Fruit fly (Drosophila melanogaster) whole organism, prepupa: ENCODE data around the gene eIF2Bepsilon.

Experiments
- Blimp-1 ChIP-seq: fragments of 200-800 bp; sonication (Bioruptor generic); optimal IDR thresholded peaks from 3 replicates; lab custom pipeline; 2017; ENCODE audit warnings: missing biosample characterization, missing genetic modification characterization, mild to moderate bottlenecking, moderate library complexity, missing genetic modification reagents
- CG10669 ChIP-seq: fragments of 200-800 bp; sonication (Bioruptor generic); optimal IDR thresholded peaks from 3 replicates; lab custom pipeline; 2018; ENCODE audit warnings: missing biosample characterization, mild to moderate bottlenecking, missing genetic modification characterization, moderate library complexity
- CG11294 ChIP-seq: fragments of 200-800 bp; sonication (Bioruptor generic); IDR thresholded peaks from 2 replicates; pipeline ENCODE4 v1.3.6; 2022; ENCODE audit warnings: missing biosample characterization, missing genetic modification characterization
- CG11762 ChIP-seq: fragments of 200-800 bp; sonication (Bioruptor generic); optimal IDR thresholded peaks from 3 replicates; lab custom pipeline; 2016; ENCODE audit warnings: missing biosample characterization, missing genetic modification characterization; ENCODE audit not compliant: insufficient read depth
- CG11902 ChIP-seq: fragments of 200-800 bp; sonication (Bioruptor generic); optimal IDR thresholded peaks from 3 replicates; lab custom pipeline; 2016; ENCODE audit warnings: missing biosample characterization, missing genetic modification characterization
- CG15336 ChIP-seq: fragments of 200-800 bp; sonication (Bioruptor generic); IDR thresholded peaks from 2 replicates; pipeline ENCODE4 v1.3.6; 2022; ENCODE audit warnings: missing biosample characterization, missing genetic modification characterization
- CG16779 ChIP-seq: fragments of 200-800 bp; sonication (Bioruptor generic); optimal IDR thresholded peaks from 3 replicates; lab custom pipeline; 2017; ENCODE audit warnings: missing biosample characterization, mild to moderate bottlenecking, missing genetic modification characterization
- CG3032 ChIP-seq: fragments of 200-800 bp; optimal IDR thresholded peaks from 2 replicates; lab custom pipeline; 2019; ENCODE audit warnings: missing biosample characterization, mild to moderate bottlenecking, missing genetic modification characterization, moderate library complexity
- CG31627 ChIP-seq: fragments of 200-800 bp; sonication (Bioruptor generic); optimal IDR thresholded peaks from 3 replicates; lab custom pipeline; 2016; ENCODE audit warnings: missing biosample characterization, missing genetic modification characterization
- CG32006 ChIP-seq: fragments of 200-800 bp; sonication (Bioruptor generic); optimal IDR thresholded peaks from 3 replicates; lab custom pipeline; 2017; ENCODE audit warnings: missing biosample characterization, mild to moderate bottlenecking, missing genetic modification characterization
- CG3919 ChIP-seq: fragments of 200-800 bp; sonication (Bioruptor generic); optimal IDR thresholded peaks from 3 replicates; lab custom pipeline; 2016; ENCODE audit warnings: missing biosample characterization, missing genetic modification characterization
- CG4318 ChIP-seq: fragments of 200-800 bp; sonication (Bioruptor generic); optimal IDR thresholded peaks from 3 replicates; lab custom pipeline; 2017; ENCODE audit warnings: missing biosample characterization, mild to moderate bottlenecking, missing genetic modification characterization
- CG6163 ChIP-seq: fragments of 200-800 bp; sonication (Bioruptor generic); IDR thresholded peaks from 3 replicates; pipeline ENCODE4 v1.3.6; 2022; ENCODE audit warnings: missing biosample characterization, missing genetic modification characterization
- CG6276 ChIP-seq: fragments of 200-800 bp; sonication (Bioruptor generic); optimal IDR thresholded peaks from 2 replicates; lab custom pipeline; 2017; ENCODE audit warnings: missing biosample characterization, mild to moderate bottlenecking, missing genetic modification characterization
- CG6792 ChIP-seq: fragments of 200-800 bp; sonication (Bioruptor generic); optimal IDR thresholded peaks from 3 replicates; lab custom pipeline; 2016; ENCODE audit warnings: missing biosample characterization, missing genetic modification characterization
- CG6808 ChIP-seq: fragments of 200-800 bp; sonication (Bioruptor generic); optimal IDR thresholded peaks from 3 replicates; lab custom pipeline; 2017; ENCODE audit warnings: missing biosample characterization, missing genetic modification characterization, mild to moderate bottlenecking, moderate library complexity, missing genetic modification reagents
- CG7368 ChIP-seq: fragments of 200-800 bp; sonication (Bioruptor generic); optimal IDR thresholded peaks from 3 replicates; lab custom pipeline; 2016; ENCODE audit warnings: missing biosample characterization, missing genetic modification characterization
- CG8119 ChIP-seq: fragments of 200-800 bp; sonication (Bioruptor generic); IDR thresholded peaks from 3 replicates; pipeline ENCODE4 v1.3.6; 2022; ENCODE audit warnings: missing biosample characterization, missing genetic modification characterization
- CG8319 ChIP-seq: fragments of 200-800 bp; sonication (Bioruptor generic); optimal IDR thresholded peaks from 3 replicates; lab custom pipeline; 2016; ENCODE audit warnings: missing biosample characterization, missing genetic modification characterization
- CG8632 ChIP-seq: fragments of 200-800 bp; sonication (Bioruptor generic); optimal IDR thresholded peaks from 3 replicates; lab custom pipeline; 2016; ENCODE audit warnings: missing biosample characterization, missing genetic modification characterization
- Eip78C ChIP-seq: fragments of 200-800 bp; sonication (Bioruptor generic); peaks from one replicate; lab custom pipeline; 2016; ENCODE audit warnings: missing biosample characterization, missing genetic modification characterization
- Eip93F ChIP-seq: fragments of 200-800 bp; sonication (Bioruptor generic); optimal IDR thresholded peaks from 2 replicates; lab custom pipeline; 2016; ENCODE audit warnings: missing biosample characterization, mild to moderate bottlenecking, missing genetic modification characterization
- Ets21C ChIP-seq: fragments of 200-800 bp; sonication (Bioruptor generic); optimal IDR thresholded peaks from 3 replicates; lab custom pipeline; 2016; ENCODE audit warnings: missing biosample characterization, missing genetic modification characterization
- Ets96B ChIP-seq: fragments of 200-800 bp; optimal IDR thresholded peaks from 2 replicates; lab custom pipeline; 2019; ENCODE audit warnings: missing biosample characterization, mild to moderate bottlenecking, missing genetic modification characterization, moderate library complexity
- Hr38 ChIP-seq: sonication (Bioruptor generic); optimal IDR thresholded peaks from 2 replicates; lab custom pipeline; 2016; ENCODE audit warnings: missing biosample characterization, missing genetic modification characterization
- Hr39 ChIP-seq: fragments of 200-800 bp; sonication (Bioruptor generic); optimal IDR thresholded peaks from 2 replicates; lab custom pipeline; 2016; ENCODE audit warnings: missing biosample characterization, missing genetic modification characterization
- Hr4 ChIP-seq: fragments of 200-800 bp; sonication (Bioruptor generic); optimal IDR thresholded peaks from 3 replicates; lab custom pipeline; 2016; ENCODE audit warnings: missing biosample characterization, missing genetic modification characterization
- Lpt ChIP-seq: fragments of 200-800 bp; sonication (Bioruptor generic); optimal IDR thresholded peaks from 3 replicates; lab custom pipeline; 2016; ENCODE audit warnings: missing biosample characterization, missing genetic modification characterization
- Met ChIP-seq: fragments of 200-800 bp; sonication (Bioruptor generic); optimal IDR thresholded peaks from 3 replicates; lab custom pipeline; 2016; ENCODE audit warnings: missing biosample characterization, missing genetic modification characterization
- OdsH ChIP-seq: fragments of 200-800 bp; sonication (Bioruptor generic); optimal IDR thresholded peaks from 3 replicates; lab custom pipeline; 2016; ENCODE audit warnings: missing biosample characterization, missing genetic modification characterization
- Smox ChIP-seq: fragments of 200-800 bp; sonication (Bioruptor generic); optimal IDR thresholded peaks from 3 replicates; lab custom pipeline; 2016; ENCODE audit warnings: missing biosample characterization, missing genetic modification characterization
- Sox14 ChIP-seq: fragments of 200-800 bp; sonication (Bioruptor generic); optimal IDR thresholded peaks from 3 replicates; lab custom pipeline; 2016; ENCODE audit warnings: missing biosample characterization, missing genetic modification characterization
- achi ChIP-seq: fragments of 200-800 bp; sonication (Bioruptor generic); optimal IDR thresholded peaks from 3 replicates; lab custom pipeline; 2016; ENCODE audit warnings: missing biosample characterization, missing genetic modification characterization
- dac ChIP-seq: fragments of 200-800 bp; sonication (Bioruptor generic); optimal IDR thresholded peaks from 2 replicates; lab custom pipeline; 2017; ENCODE audit warnings: missing biosample characterization, mild to moderate bottlenecking, missing genetic modification characterization
- dsx ChIP-seq: fragments of 200-800 bp; optimal IDR thresholded peaks from 3 replicates; lab custom pipeline; 2019; ENCODE audit warnings: missing biosample characterization, mild to moderate bottlenecking, missing genetic modification characterization, moderate library complexity; ENCODE audit not compliant: poor library complexity, severe bottlenecking
- eg ChIP-seq: fragments of 200-800 bp; sonication (Bioruptor generic); IDR thresholded peaks from 3 replicates; pipeline ENCODE4 v1.3.6; 2022; ENCODE audit warnings: missing biosample characterization, missing genetic modification characterization
- esn ChIP-seq: fragments of 200-800 bp; sonication (Bioruptor generic); optimal IDR thresholded peaks from 2 replicates; lab custom pipeline; 2016; ENCODE audit warnings: missing biosample characterization, mild to moderate bottlenecking, missing genetic modification characterization, moderate library complexity
- lz ChIP-seq: fragments of 200-800 bp; sonication (Bioruptor generic); optimal IDR thresholded peaks from 3 replicates; lab custom pipeline; 2016; ENCODE audit warnings: missing biosample characterization, missing genetic modification characterization
- net ChIP-seq: fragments of 200-800 bp; sonication (Bioruptor generic); optimal IDR thresholded peaks from 3 replicates; lab custom pipeline; 2016; ENCODE audit warnings: missing biosample characterization, missing genetic modification characterization
- pdm3 ChIP-seq: fragments of 200-800 bp; sonication (Bioruptor generic); optimal IDR thresholded peaks from 3 replicates; lab custom pipeline; 2016; ENCODE audit warnings: missing biosample characterization, missing genetic modification characterization
- salr ChIP-seq, 2 experiments: fragments of 200-800 bp; sonication (Bioruptor generic); optimal IDR thresholded peaks; 3 replicates each; lab custom pipeline; 2016 to 2018; ENCODE audit warnings: missing biosample characterization in 2 of 2, missing genetic modification characterization in 2 of 2, mild to moderate bottlenecking in 1 of 2
- spab ChIP-seq: fragments of 200-800 bp; sonication (Bioruptor generic); optimal IDR thresholded peaks from 2 replicates; lab custom pipeline; 2017; ENCODE audit warnings: missing biosample characterization, mild to moderate bottlenecking, missing genetic modification characterization, missing genetic modification reagents
- ss ChIP-seq, 2 experiments: fragments of 200-800 bp; sonication (Bioruptor generic); optimal IDR thresholded peaks; 2 replicates in 1 of 2; 3 replicates in 1 of 2; lab custom pipeline; 2017 to 2018; ENCODE audit warnings: mild to moderate bottlenecking in 2 of 2, missing biosample characterization in 2 of 2, missing genetic modification characterization in 2 of 2, moderate library complexity in 1 of 2
- topi ChIP-seq: fragments of 200-800 bp; sonication (Bioruptor generic); optimal IDR thresholded peaks from 3 replicates; lab custom pipeline; 2016; ENCODE audit warnings: missing biosample characterization, missing genetic modification characterization

The eIF2Bepsilon gene

dm6 chrX:1966779-1967520 lies 44.3 kb upstream of the eIF2Bepsilon start (continued):
- TF ChIP-seq CG8632 (GFP tag; lab: Kevin White, UChicago) (no peak), CG6163 (GFP tag; lab: Robert Waterston, UW) (0 out of 3 replicates have a peak, but pooled peaks have one; percentile 27), CG6276 (GFP tag; lab: Kevin White, UChicago) (peak; percentile 62), salr (GFP tag; optimal IDR thresholded peaks at IDR 0.05; lab: Kevin White, UChicago) (peak in 1 of 2 experiments; percentile 3), CG11762 (no peak), OdsH (GFP tag; lab: Kevin White, UChicago) (peak; percentile 42), CG8119 (peak; percentile 60; the same call in 1 of the 3 replicates), Hr4 (GFP tag; lab: Kevin White, UChicago) (peak; percentile 67), CG31627 (GFP tag; lab: Kevin White, UChicago) (no peak), Hr38 (GFP tag; lab: Kevin White, UChicago) (no peak), CG11294 (GFP tag; lab: Robert Waterston, UW) (peak; percentile 44; the same call in 1 of the 2 replicates), esn (peak; percentile 0), Blimp-1 (no peak), Ets96B (no peak), pdm3 (GFP tag; lab: Kevin White, UChicago) (peak; percentile 22), CG3919 (GFP tag; lab: Kevin White, UChicago) (peak; percentile 26), Smox (no peak), eg (peak; percentile 76), ss (GFP tag; optimal IDR thresholded peaks at IDR 0.05; lab: Kevin White, UChicago) (peak in 1 of 2 experiments; percentile 27), achi (peak; percentile 44), CG16779 (tag; lab: Kevin White, UChicago) (no peak), CG4318 (peak; percentile 63), Ets21C (GFP tag; lab: Kevin White, UChicago) (no peak), CG7368 (GFP tag; lab: Kevin White, UChicago) (no peak), CG32006 (GFP tag; lab: Kevin White, UChicago) (peak; percentile 79)

dm6 chrX:1965979-1966778 lies 43.5 kb upstream of the eIF2Bepsilon start:
- peak; percentile 41 for TF ChIP-seq Sox14
- peak; percentile 19 for TF ChIP-seq CG16779 (tag; lab: Kevin White, UChicago)
- TF ChIP-seq dac (GFP tag; lab: Kevin White, UChicago), result peak; percentile 23
- TF ChIP-seq lz (GFP tag; lab: Kevin White, UChicago), result no peak
- no peak for TF ChIP-seq Hr38 (GFP tag; lab: Kevin White, UChicago)
- TF ChIP-seq Hr39 (GFP tag; lab: Kevin White, UChicago), result no peak
- no peak for TF ChIP-seq pdm3 (GFP tag; lab: Kevin White, UChicago)
- TF ChIP-seq CG11294 (GFP tag; lab: Robert Waterston, UW), result peak; percentile 35; the same call in 1 of the 2 replicates
- TF ChIP-seq spab, result no peak
- no peak for TF ChIP-seq CG10669 (GFP tag; lab: Kevin White, UChicago)
- TF ChIP-seq Ets96B, result peak; percentile 11
- TF ChIP-seq CG32006 (GFP tag; lab: Kevin White, UChicago), result peak; percentile 56
- TF ChIP-seq topi, result no peak
- peak; percentile 72 for TF ChIP-seq CG6163 (GFP tag; lab: Robert Waterston, UW)
- peak; percentile 69 for TF ChIP-seq CG15336 (GFP tag; lab: Robert Waterston, UW)
- no peak for TF ChIP-seq CG31627 (GFP tag; lab: Kevin White, UChicago)
- peak; percentile 20 for TF ChIP-seq Blimp-1
- TF ChIP-seq CG3032, result no peak
- TF ChIP-seq salr (GFP tag; optimal IDR thresholded peaks at IDR 0.05; lab: Kevin White, UChicago), result peak in 1 of 2 experiments; percentile 12
- peak; percentile 6 for TF ChIP-seq OdsH (GFP tag; lab: Kevin White, UChicago)
- TF ChIP-seq Eip93F (GFP tag; lab: Kevin White, UChicago), result no peak
- no peak for TF ChIP-seq Met (GFP tag; lab: Kevin White, UChicago)
- peak; percentile 14 for TF ChIP-seq net
- peak; percentile 64 for TF ChIP-seq Lpt (GFP tag; lab: Kevin White, UChicago)
- no peak for TF ChIP-seq Smox
- TF ChIP-seq CG6792 (GFP tag; lab: Kevin White, UChicago), result no peak
- peak; percentile 87 for TF ChIP-seq eg
- no peak for TF ChIP-seq CG11902
- TF ChIP-seq CG6276 (GFP tag; lab: Kevin White, UChicago), result peak; percentile 87
- TF ChIP-seq Hr4 (GFP tag; lab: Kevin White, UChicago), result peak; percentile 25
- peak; percentile 68 for TF ChIP-seq Eip78C (GFP tag; lab: Kevin White, UChicago)
- TF ChIP-seq ss (GFP tag; optimal IDR thresholded peaks at IDR 0.05; lab: Kevin White, UChicago), result peak in 1 of 2 experiments; percentile 29
- no peak for TF ChIP-seq dsx (GFP tag; lab: Kevin White, UChicago)
- TF ChIP-seq CG6808, result peak; percentile 25
- TF ChIP-seq CG8319, result no peak
- TF ChIP-seq CG8119, result peak; percentile 72
